Worm (Caenorhabditis elegans) whole organism, L1 larva: ENCODE data around the gene B0334.20.

Source experiments
- C04F5.9 ChIP-seq: sonication (generic microtip); optimal IDR thresholded peaks from 2 replicates; lab custom pipeline; 2016; ENCODE audit warnings: missing genetic modification characterization, missing compliant biosample characterization
- alr-1 ChIP-seq: fragments of 200-800 bp; sonication (Bioruptor generic); optimal IDR thresholded peaks from 2 replicates; lab custom pipeline; 2018; ENCODE audit warnings: borderline replicate concordance, mild to moderate bottlenecking, missing genetic modification characterization, missing compliant biosample characterization
- blmp-1 ChIP-seq: fragments of 150-350 bp; optimal IDR thresholded peaks from 2 replicates; lab custom pipeline; 2014; ENCODE audit warnings: missing biosample characterization, missing genetic modification characterization
- ceh-63 ChIP-seq: fragments of 200-800 bp; sonication (Bioruptor generic); optimal IDR thresholded peaks from 2 replicates; lab custom pipeline; 2018; ENCODE audit warnings: mild to moderate bottlenecking, missing genetic modification characterization, missing compliant biosample characterization
- ceh-82 ChIP-seq, 3 experiments: fragments of 150-350 bp in 1 of 3; sonication (generic microtip) in 2 of 3; optimal IDR thresholded peaks; 2 replicates each; lab custom pipeline; 2014 to 2017; ENCODE audit warnings: missing biosample characterization in 3 of 3, missing genetic modification characterization in 3 of 3
- efl-1 ChIP-seq, 4 experiments: fragments of 150-350 bp; optimal IDR thresholded peaks in 3 of 4; peaks in 1 of 4; 1 replicate in 1 of 4; 2 replicates in 3 of 4; lab custom pipeline; 2014; ENCODE audit warnings: missing biosample characterization in 2 of 4, missing genetic modification characterization in 2 of 4, missing genetic modification reagents in 2 of 4
- egl-27 ChIP-seq, 2 experiments: fragments of 150-350 bp in 1 of 2; sonication (generic microtip); optimal IDR thresholded peaks; 3 replicates each; lab custom pipeline; 2017 to 2018; ENCODE audit warnings: missing biosample characterization in 2 of 2, missing genetic modification characterization in 2 of 2, missing genetic modification reagents in 2 of 2
- elt-3 ChIP-seq, 6 experiments: fragments of 150-350 bp in 1 of 6; sonication (generic microtip); optimal IDR thresholded peaks; 2 replicates each; lab custom pipeline; 2017 to 2018; ENCODE audit warnings: missing biosample characterization in 6 of 6, missing genetic modification characterization in 6 of 6, inconsistent platforms in 1 of 6
- ets-5 ChIP-seq: fragments of 200-800 bp; sonication (Bioruptor generic); IDR thresholded peaks from 2 replicates; pipeline ENCODE4 v1.3.6; 2022; ENCODE audit warnings: missing genetic modification characterization, missing compliant biosample characterization
- fkh-10 ChIP-seq: sonication (generic microtip); optimal IDR thresholded peaks from 2 replicates; lab custom pipeline; 2017; ENCODE audit warnings: missing biosample characterization, missing genetic modification reagents, missing genetic modification characterization
- hpl-2 ChIP-seq: fragments of 150-350 bp; optimal IDR thresholded peaks from 2 replicates; lab custom pipeline; 2014; ENCODE audit warnings: missing biosample characterization, missing genetic modification reagents, missing genetic modification characterization
- lin-14 ChIP-seq: fragments of 200-800 bp; sonication (Bioruptor generic); optimal IDR thresholded peaks from 2 replicates; lab custom pipeline; 2018; ENCODE audit warnings: mild to moderate bottlenecking, missing genetic modification characterization, moderate library complexity, missing compliant biosample characterization
- lin-39 ChIP-seq: fragments of 150-350 bp; optimal IDR thresholded peaks from 2 replicates; lab custom pipeline; 2014; ENCODE audit warnings: missing biosample characterization, missing genetic modification reagents, missing genetic modification characterization
- lir-3 ChIP-seq: sonication (generic microtip); optimal IDR thresholded peaks from 2 replicates; lab custom pipeline; 2016; ENCODE audit warnings: mild to moderate bottlenecking, missing genetic modification characterization, moderate library complexity, missing compliant biosample characterization; ENCODE audit not compliant: poor library complexity
- lsy-2 ChIP-seq, 2 experiments: fragments of 150-350 bp; optimal IDR thresholded peaks; 2 replicates each; lab custom pipeline; 2014; ENCODE audit warnings: missing biosample characterization in 2 of 2, missing genetic modification characterization in 2 of 2
- mep-1 ChIP-seq: fragments of 150-350 bp; optimal IDR thresholded peaks from 2 replicates; lab custom pipeline; 2014; ENCODE audit warnings: missing biosample characterization, missing genetic modification characterization
- nhr-19 ChIP-seq: fragments of 200-800 bp; sonication (Bioruptor generic); conservative IDR thresholded peaks from 2 replicates; pipeline ENCODE4 v1.3.6; 2022; ENCODE audit warnings: missing genetic modification characterization, missing compliant biosample characterization
- nhr-20 ChIP-seq: sonication (generic microtip); optimal IDR thresholded peaks from 2 replicates; lab custom pipeline; 2016; ENCODE audit warnings: mild to moderate bottlenecking, missing genetic modification characterization, missing compliant biosample characterization
- nhr-71 ChIP-seq: sonication (generic microtip); optimal IDR thresholded peaks from 2 replicates; lab custom pipeline; 2016; ENCODE audit warnings: mild to moderate bottlenecking, missing genetic modification characterization, moderate library complexity, missing compliant biosample characterization
- nhr-76 ChIP-seq: sonication (generic microtip); optimal IDR thresholded peaks from 2 replicates; lab custom pipeline; 2017; ENCODE audit warnings: missing biosample characterization, missing genetic modification characterization
- nhr-77 ChIP-seq: fragments of 150-350 bp; optimal IDR thresholded peaks from 2 replicates; lab custom pipeline; 2014; ENCODE audit warnings: missing biosample characterization, missing genetic modification characterization
- nhr-85 ChIP-seq: sonication (generic microtip); peaks from one replicate; lab custom pipeline; 2016; ENCODE audit warnings: missing genetic modification characterization, inconsistent platforms, missing compliant biosample characterization
- pax-3 ChIP-seq: fragments of 200-800 bp; sonication (Bioruptor generic); optimal IDR thresholded peaks from 2 replicates; lab custom pipeline; 2018; ENCODE audit warnings: mild to moderate bottlenecking, missing genetic modification characterization, moderate library complexity, missing compliant biosample characterization
- pqm-1 ChIP-seq: sonication (generic microtip); optimal IDR thresholded peaks from 3 replicates; lab custom pipeline; 2017; ENCODE audit warnings: missing biosample characterization, missing genetic modification characterization
- rnt-1 ChIP-seq: sonication (generic microtip); optimal IDR thresholded peaks from 2 replicates; lab custom pipeline; 2016; ENCODE audit warnings: mild to moderate bottlenecking, missing genetic modification characterization, moderate library complexity, missing compliant biosample characterization
- skn-1 ChIP-seq: fragments of 150-350 bp; optimal IDR thresholded peaks from 2 replicates; lab custom pipeline; 2014; ENCODE audit warnings: missing biosample characterization, missing genetic modification characterization
- sptf-1 ChIP-seq: fragments of 150-350 bp; optimal IDR thresholded peaks from 2 replicates; lab custom pipeline; 2014; ENCODE audit warnings: missing biosample characterization, missing genetic modification characterization
- sup-37 ChIP-seq: fragments of 200-800 bp; sonication (Bioruptor generic); optimal IDR thresholded peaks from 2 replicates; lab custom pipeline; 2018; ENCODE audit warnings: mild to moderate bottlenecking, missing genetic modification characterization, missing compliant biosample characterization
- unc-130 ChIP-seq: fragments of 150-350 bp; optimal IDR thresholded peaks from 2 replicates; lab custom pipeline; 2017; ENCODE audit warnings: missing biosample characterization, missing genetic modification characterization, inconsistent platforms
- unc-62 ChIP-seq: fragments of 150-350 bp; optimal IDR thresholded peaks from 2 replicates; lab custom pipeline; 2014; ENCODE audit warnings: missing biosample characterization, missing genetic modification reagents, missing genetic modification characterization
- unc-86 ChIP-seq: sonication (generic microtip); optimal IDR thresholded peaks from 2 replicates; lab custom pipeline; 2016; ENCODE audit warnings: missing genetic modification characterization, missing compliant biosample characterization
- vab-15 ChIP-seq: sonication (generic microtip); optimal IDR thresholded peaks from 2 replicates; lab custom pipeline; 2017; ENCODE audit warnings: missing genotype, mild to moderate bottlenecking, missing genetic modification characterization, missing compliant biosample characterization
- ztf-11 ChIP-seq, 2 experiments: sonication (generic microtip); optimal IDR thresholded peaks; 2 replicates each; lab custom pipeline; 2016 to 2017; ENCODE audit warnings: missing genetic modification characterization in 2 of 2, missing biosample characterization in 1 of 2, missing compliant biosample characterization in 1 of 2

B0334.20 gene

ce11 chrII:11512921-11513320 is 12.7 kb upstream of the B0334.20 start:
- TF ChIP-seq efl-1 (optimal IDR thresholded peaks at IDR 0.05; lab: Kevin White, UChicago) (no peak), efl-1 (GFP tag; optimal IDR thresholded peaks at IDR 0.05 in 1 of 2; lab: Kevin White, UChicago) (peak in 1 of 2 experiments; percentile 56), ceh-63 (GFP tag; lab: Kevin White, UChicago) (no peak), unc-130 (no peak)

DNA sequence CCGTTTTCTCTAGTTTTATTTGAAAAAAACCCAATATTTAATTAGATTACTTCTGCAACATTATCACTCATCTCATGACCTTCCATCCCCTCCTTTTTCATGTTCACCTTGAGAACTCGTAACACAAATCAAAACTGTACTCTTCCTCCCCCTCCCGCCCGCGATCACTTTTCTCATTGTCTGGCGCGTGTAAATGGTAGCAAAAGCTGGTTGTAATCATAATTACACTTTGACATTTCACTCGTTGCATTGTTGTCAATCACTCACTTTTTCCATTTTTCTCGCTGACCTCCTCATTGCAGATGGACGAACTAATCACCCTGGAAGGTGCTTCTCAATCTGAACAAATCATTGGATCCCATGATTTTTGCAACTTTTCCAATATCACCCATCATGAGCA is 10.1 kb upstream of the B0334.20 start, which contains the start of gene npr-41:
Gene npr-41, plus strand, starts transcription at position 301 of the 400 bp plus-strand sequence.
- TF ChIP-seq nhr-19 (no peak), nhr-85 (tag; lab: Kevin White, UChicago) (peak; percentile 19), elt-3 (tag; optimal IDR thresholded peaks at IDR 0.05; lab: Kevin White, UChicago) (no peak)

ce11 chrII:11503761-11504160 is 3.5 kb upstream of the B0334.20 start:
- TF ChIP-seq C04F5.9 (tag; lab: Kevin White, UChicago), result no peak
- TF ChIP-seq fkh-10 (GFP tag; lab: Kevin White, UChicago), result no peak
- TF ChIP-seq ets-5, result no peak
- TF ChIP-seq mep-1 (tag; lab: Kevin White, UChicago), result no peak
- TF ChIP-seq lir-3 (tag; lab: Kevin White, UChicago), result no peak
- no peak for TF ChIP-seq rnt-1 (tag; lab: Kevin White, UChicago)
- no peak for TF ChIP-seq skn-1 (tag; lab: Kevin White, UChicago)
- no peak for TF ChIP-seq nhr-76
- no peak for TF ChIP-seq unc-86
- no peak for TF ChIP-seq efl-1 (optimal IDR thresholded peaks at IDR 0.05; lab: Kevin White, UChicago)
- TF ChIP-seq efl-1 (GFP tag; optimal IDR thresholded peaks at IDR 0.05 in 1 of 2; lab: Kevin White, UChicago), result no peak

DNA sequence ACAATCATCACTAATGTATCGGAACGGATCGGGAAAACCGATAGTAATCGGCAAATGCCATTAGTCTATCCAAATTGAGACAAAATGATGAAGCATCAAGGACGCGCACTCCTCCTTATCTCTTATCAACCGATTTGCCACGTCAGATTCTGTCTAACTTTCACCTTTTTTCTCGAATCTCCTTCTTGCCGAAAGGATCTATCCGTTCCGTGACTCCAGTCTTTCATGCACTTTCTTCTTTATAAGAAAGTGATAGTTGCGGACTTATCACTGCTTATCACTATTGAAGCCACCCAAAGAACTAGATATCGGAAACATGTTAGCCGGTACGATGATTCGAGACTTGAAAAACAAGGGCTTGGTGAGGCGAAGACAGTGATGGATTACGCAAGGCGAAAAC is 1.7 kb upstream of the B0334.20 start:
- peak; percentile 28 to 96 (median 84) for TF ChIP-seq elt-3 (tag; optimal IDR thresholded peaks at IDR 0.05; lab: Kevin White, UChicago)
- peak; percentile 7 for TF ChIP-seq nhr-20 (tag; lab: Kevin White, UChicago)
- TF ChIP-seq vab-15 (tag; lab: Kevin White, UChicago), result no peak
- TF ChIP-seq blmp-1 (tag; lab: Kevin White, UChicago), result peak; percentile 100
- TF ChIP-seq nhr-77 (tag; lab: Kevin White, UChicago), result no peak
- no peak for TF ChIP-seq unc-62 (GFP tag; lab: Kevin White, UChicago)

DNA sequence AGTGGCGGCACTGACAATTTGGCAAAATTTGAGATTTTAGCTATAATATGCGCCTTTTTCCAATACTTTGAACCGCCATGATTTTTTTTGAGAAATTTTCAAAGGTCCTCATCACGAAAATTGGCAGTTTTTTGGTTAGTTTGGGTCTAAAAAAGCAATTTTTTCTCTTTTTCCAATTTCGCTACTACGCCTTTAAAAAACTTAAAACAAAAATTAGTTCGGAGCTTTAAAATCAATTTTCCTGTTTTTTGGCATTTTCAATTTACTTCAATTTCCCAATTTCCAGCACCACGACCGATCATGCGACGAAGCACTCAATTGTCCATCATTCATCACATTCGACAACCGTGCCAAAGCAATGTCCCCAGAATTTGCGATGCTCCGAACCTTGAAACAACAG is 2.9 kb downstream of the B0334.20 start, which contains the start of gene B0334.5:
Gene B0334.5, plus strand, starts transcription at position 301 of the 400 bp plus-strand sequence.
- TF ChIP-seq ztf-11 (tag; optimal IDR thresholded peaks at IDR 0.05; lab: Kevin White, UChicago), result no peak
- TF ChIP-seq ceh-82 (tag; optimal IDR thresholded peaks at IDR 0.05; lab: Kevin White, UChicago), result no peak
- no peak for TF ChIP-seq unc-86
- no peak for TF ChIP-seq sptf-1 (tag; lab: Kevin White, UChicago)
- no peak for TF ChIP-seq egl-27 (tag; optimal IDR thresholded peaks at IDR 0.05; lab: Kevin White, UChicago)
- TF ChIP-seq pqm-1 (tag; lab: Kevin White, UChicago), result no peak

DNA sequence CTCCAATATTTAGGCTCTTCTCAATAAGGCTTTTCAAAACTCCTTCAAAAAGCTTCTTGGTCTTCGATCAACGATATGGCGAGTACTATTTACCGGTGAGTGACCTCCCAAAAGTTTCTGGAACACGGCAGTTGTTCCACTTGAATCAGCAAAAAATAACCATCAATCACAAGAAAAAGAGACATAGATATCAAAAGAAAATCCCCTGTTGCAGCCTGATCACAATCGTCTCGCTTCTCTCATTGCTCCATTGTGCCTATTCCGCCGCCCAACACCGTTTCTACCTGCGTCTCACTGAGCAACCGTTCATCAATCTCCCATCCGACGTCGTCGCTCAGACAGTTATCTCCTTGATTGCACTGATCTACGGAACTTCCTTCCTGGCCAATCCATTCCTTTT is 3.5 kb downstream of the B0334.20 start, which contains the start of gene emc-5:
Gene emc-5, plus strand, starts transcription at position 14 of the 400 bp plus-strand sequence.
- TF ChIP-seq nhr-71 (tag; lab: Kevin White, UChicago), result peak; percentile 47
- no peak for TF ChIP-seq alr-1 (tag; lab: Kevin White, UChicago)
- TF ChIP-seq nhr-19, result peak; percentile 31
- peak in 1 of 2 experiments; percentile 42 for TF ChIP-seq lsy-2 (tag; optimal IDR thresholded peaks at IDR 0.05; lab: Kevin White, UChicago)
- TF ChIP-seq lir-3 (tag; lab: Kevin White, UChicago), result peak; percentile 14
- peak; percentile 3 to 15 for TF ChIP-seq efl-1 (optimal IDR thresholded peaks at IDR 0.05; lab: Kevin White, UChicago)
- TF ChIP-seq efl-1 (GFP tag; optimal IDR thresholded peaks at IDR 0.05 in 1 of 2; lab: Kevin White, UChicago), result no peak
- no peak for TF ChIP-seq hpl-2 (GFP tag; lab: Kevin White, UChicago)
- TF ChIP-seq lin-39, result peak; percentile 73
- peak; percentile 75 for TF ChIP-seq rnt-1 (tag; lab: Kevin White, UChicago)
- TF ChIP-seq lin-14 (GFP tag; lab: Kevin White, UChicago), result peak; percentile 45
- TF ChIP-seq unc-130, result no peak
- no peak for TF ChIP-seq sup-37
- no peak for TF ChIP-seq pax-3
